Fruit fly (Drosophila melanogaster) whole organism: ENCODE measurements around the gene eIF4E7.

Experiments used
- CG8478 ChIP-seq: fragments of >200 bp; optimal IDR thresholded peaks from 2 replicates; lab custom pipeline; 2018; ENCODE audit warnings: inconsistent platforms
- Dll ChIP-seq: fragments of >200 bp; optimal IDR thresholded peaks from 2 replicates; lab custom pipeline; 2017
- EcR ChIP-seq, 2 experiments: fragments of >200 bp; optimal IDR thresholded peaks; 2 replicates each; lab custom pipeline; 2017; ENCODE audit warnings: missing biosample characterization in 2 of 2, missing genetic modification characterization in 2 of 2, missing genetic modification reagents in 2 of 2
- pan ChIP-seq: fragments of >200 bp; optimal IDR thresholded peaks from 2 replicates; lab custom pipeline; 2017
- psq ChIP-seq: fragments of >200 bp; optimal IDR thresholded peaks from 2 replicates; lab custom pipeline; 2017
- usp ChIP-seq: fragments of >200 bp; optimal IDR thresholded peaks from 2 replicates; lab custom pipeline; 2017; ENCODE audit warnings: missing biosample characterization, missing genetic modification characterization, mixed read lengths

Gene eIF4E7

DNA sequence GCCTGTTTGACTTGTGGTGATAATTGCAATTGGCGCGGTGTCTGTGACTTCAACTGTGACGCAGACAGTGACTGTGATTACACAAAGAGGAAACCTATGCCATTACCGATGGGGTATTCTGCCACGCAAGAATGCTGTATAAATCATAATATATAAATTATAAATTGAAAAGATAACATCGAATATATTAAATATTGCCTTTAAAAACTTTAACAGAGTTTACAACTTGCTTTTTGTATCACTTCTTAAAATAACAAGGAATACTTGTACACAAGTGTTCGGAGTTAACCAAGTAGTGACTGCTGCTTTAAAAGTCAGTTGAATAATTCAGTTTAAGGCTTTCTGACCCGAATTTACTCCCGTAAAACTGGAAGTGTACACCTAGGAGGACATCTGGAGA is 17.7 kb upstream of the eIF4E7 start, which contains the start of gene CG11379:
TSS of gene CG11379 (plus strand) at position 301 of the 400 bp plus-strand sequence.
- TF ChIP-seq psq (lab: Kevin White, UChicago) (no peak), pan (lab: Kevin White, UChicago) (no peak), usp (GFP tag; lab: Kevin White, UChicago) (no peak)

DNA sequence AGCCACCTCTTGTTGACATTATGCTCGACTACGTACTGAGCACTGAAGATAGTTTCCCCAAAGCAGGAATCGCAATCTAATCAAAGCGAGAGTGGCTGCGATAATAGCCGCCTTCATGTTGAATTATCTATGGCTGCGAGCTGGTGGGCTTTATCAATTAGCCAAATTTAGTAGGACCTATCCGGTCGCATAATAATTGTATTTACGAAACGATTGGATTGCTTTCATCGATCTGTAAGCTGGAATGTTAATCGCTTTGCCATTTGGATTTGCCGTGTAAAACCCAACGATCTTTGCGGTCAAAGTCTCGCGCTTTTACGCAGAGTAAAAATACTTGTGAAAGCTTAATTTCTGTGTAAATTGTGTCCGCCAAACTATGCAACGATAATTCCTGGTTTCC is 13.8 kb upstream of the eIF4E7 start, which contains the start of gene CG11384:
TSS of gene CG11384 (minus strand) at position 43 of the 400 bp plus-strand sequence.
- TF ChIP-seq pan (lab: Kevin White, UChicago) = no peak
- TF ChIP-seq Dll (lab: Kevin White, UChicago) = no peak
- no peak for TF ChIP-seq psq (lab: Kevin White, UChicago)
- no peak for TF ChIP-seq EcR (GFP tag; optimal IDR thresholded peaks at IDR 0.05; lab: Kevin White, UChicago)
- no peak for TF ChIP-seq usp (GFP tag; lab: Kevin White, UChicago)
- no peak for TF ChIP-seq CG8478 (lab: Kevin White, UChicago)

DNA sequence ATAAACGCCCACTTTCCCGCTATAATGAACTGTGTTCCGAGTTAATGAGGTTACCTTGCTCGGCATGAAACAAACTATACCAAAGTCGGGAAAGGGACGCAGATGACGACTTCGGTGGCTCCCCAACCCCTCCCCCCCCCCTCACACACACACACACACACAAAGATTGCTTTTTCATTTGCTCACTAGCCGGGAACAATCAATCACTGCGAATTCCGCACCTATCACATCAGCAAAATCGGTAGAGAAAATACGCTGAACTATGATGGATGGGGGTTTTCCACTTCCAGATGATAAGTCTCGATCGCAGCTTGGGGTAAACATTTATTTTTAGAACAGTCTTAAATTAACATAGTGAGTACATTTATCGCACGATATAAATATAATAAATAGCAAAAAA is 11.4 kb upstream of the eIF4E7 start:
- no peak for TF ChIP-seq CG8478 (lab: Kevin White, UChicago)
- TF ChIP-seq pan (lab: Kevin White, UChicago) = no peak
- no peak for TF ChIP-seq Dll (lab: Kevin White, UChicago)
- no peak for TF ChIP-seq usp (GFP tag; lab: Kevin White, UChicago)
- no peak for TF ChIP-seq EcR (GFP tag; optimal IDR thresholded peaks at IDR 0.05; lab: Kevin White, UChicago)

DNA sequence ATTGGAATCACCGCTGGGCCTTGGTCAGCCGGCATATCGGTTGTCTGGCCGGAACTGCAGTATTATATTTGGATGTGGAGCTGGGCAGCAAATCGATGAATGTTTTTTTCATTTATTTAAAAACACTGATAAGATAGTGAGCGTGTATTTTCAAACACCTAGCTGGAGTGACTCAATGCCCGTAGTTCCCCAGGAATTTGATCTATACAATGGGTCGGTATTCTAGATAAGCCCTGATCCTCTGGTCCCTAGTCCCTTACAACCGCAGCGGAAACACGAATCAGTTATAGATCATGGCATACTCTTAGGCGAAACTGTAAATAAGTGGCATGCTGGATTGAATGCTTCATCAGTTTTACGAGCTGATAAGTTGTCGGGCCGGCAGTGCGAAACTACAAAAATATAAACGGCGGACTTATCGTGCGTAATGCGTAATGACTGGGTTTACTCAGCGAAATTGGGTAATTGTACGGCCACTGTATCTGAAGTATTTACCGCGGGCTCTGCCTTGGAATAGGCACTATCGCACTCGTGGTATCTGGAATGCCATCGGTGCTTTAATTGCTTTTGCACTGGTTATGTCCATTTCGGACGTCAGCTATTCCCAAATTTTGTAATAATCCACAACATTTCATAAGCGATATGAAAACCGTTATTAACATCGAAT is 10.7 kb upstream of the eIF4E7 start:
- TF ChIP-seq usp (GFP tag; lab: Kevin White, UChicago) = no peak
- TF ChIP-seq psq (lab: Kevin White, UChicago) = no peak
- no peak for TF ChIP-seq pan (lab: Kevin White, UChicago)
- TF ChIP-seq CG8478 (lab: Kevin White, UChicago) = no peak
- no peak for TF ChIP-seq Dll (lab: Kevin White, UChicago)
- no peak for TF ChIP-seq EcR (GFP tag; optimal IDR thresholded peaks at IDR 0.05; lab: Kevin White, UChicago)

DNA sequence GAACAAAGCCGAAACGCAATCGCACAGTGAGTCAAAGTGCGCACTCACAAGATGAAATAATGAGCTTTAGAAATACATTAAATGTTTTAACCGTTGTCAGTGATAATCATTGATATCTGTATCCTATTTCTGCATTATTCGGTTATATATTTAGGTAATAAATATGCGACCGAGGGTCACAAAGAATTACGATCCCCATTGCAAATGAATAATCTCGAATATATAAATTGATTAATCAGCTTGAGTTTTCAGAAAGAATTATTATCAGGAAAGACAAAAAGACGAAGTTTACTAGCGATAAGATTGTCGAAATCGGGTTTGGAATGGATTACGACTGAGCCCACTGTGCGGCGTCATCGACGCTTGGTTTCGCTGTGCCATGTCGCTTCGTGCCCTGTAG is 8.8 kb upstream of the eIF4E7 start:
- no peak for TF ChIP-seq CG8478 (lab: Kevin White, UChicago)
- TF ChIP-seq pan (lab: Kevin White, UChicago) = no peak
- no peak for TF ChIP-seq usp (GFP tag; lab: Kevin White, UChicago)
- no peak for TF ChIP-seq psq (lab: Kevin White, UChicago)
- TF ChIP-seq EcR (GFP tag; optimal IDR thresholded peaks at IDR 0.05; lab: Kevin White, UChicago) = no peak
- TF ChIP-seq Dll (lab: Kevin White, UChicago) = no peak

DNA sequence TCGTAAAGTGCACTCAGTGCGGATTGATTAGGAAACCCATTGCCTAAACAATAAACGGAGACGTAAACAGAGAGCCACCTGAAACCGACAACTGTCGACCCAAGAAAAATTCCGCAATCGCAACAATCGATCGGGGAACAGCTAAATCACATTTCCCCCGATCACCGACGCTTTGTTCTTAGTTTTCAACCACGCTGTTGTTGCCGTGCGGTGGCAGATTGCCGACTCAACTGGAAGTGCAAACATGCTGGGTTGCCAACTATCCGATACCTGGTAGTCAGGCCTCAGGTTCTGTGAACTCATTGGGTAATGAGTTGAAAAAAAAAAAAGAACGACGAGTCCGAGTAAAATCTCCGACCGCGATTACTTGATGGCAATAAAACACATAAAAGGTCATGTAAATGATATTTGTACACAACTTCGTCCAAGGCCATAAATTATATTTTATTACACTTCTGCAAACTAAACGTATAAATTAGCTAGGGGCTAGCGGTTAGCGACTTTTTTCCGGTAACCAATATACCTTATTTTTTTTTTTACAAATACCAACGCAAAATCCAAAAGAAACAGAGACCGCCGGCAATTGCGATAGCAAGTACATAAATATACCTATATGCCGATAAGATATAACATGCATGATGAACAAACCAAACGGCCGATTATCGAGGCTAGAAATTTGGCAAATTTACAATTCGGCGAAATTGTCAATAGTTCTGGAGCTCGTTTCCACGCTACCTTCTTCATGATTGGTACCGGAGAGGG is 8.1 kb upstream of the eIF4E7 start, which contains the start of gene CG11378:
TSS of gene CG11378 (plus strand) at position 712 of the 762 bp plus-strand sequence.
- TF ChIP-seq EcR (GFP tag; optimal IDR thresholded peaks at IDR 0.05; lab: Kevin White, UChicago) (no peak), Dll (lab: Kevin White, UChicago) (no peak), psq (lab: Kevin White, UChicago) (no peak), CG8478 (lab: Kevin White, UChicago) (no peak), usp (GFP tag; lab: Kevin White, UChicago) (no peak), pan (lab: Kevin White, UChicago) (no peak)

DNA sequence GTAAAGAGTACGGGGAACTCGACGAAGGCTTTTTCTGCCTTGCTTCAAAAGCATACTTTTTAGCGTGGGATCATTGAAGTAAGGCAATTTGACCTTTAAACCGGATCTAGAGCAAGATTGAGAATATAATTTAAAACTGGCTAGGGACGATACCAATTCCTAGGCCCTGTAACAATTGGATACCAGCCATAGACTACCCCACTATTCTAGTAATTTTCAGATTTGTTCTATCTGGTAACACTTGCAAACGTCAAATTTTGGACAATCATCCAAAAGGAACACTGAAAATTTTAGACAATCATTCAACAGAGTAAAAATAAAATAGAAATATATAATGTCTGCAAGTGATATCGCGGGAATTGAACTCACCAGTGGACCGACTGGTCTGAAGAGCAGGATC is 16.8 kb downstream of the eIF4E7 start, which contains the start of gene CG14628:
TSS of gene CG14628 (plus strand) at position 301 of the 400 bp plus-strand sequence.
- no peak for TF ChIP-seq usp (GFP tag; lab: Kevin White, UChicago)
- TF ChIP-seq pan (lab: Kevin White, UChicago) = no peak
- no peak for TF ChIP-seq CG8478 (lab: Kevin White, UChicago)
- no peak for TF ChIP-seq EcR (GFP tag; optimal IDR thresholded peaks at IDR 0.05; lab: Kevin White, UChicago)
- no peak for TF ChIP-seq Dll (lab: Kevin White, UChicago)
- no peak for TF ChIP-seq psq (lab: Kevin White, UChicago)

DNA sequence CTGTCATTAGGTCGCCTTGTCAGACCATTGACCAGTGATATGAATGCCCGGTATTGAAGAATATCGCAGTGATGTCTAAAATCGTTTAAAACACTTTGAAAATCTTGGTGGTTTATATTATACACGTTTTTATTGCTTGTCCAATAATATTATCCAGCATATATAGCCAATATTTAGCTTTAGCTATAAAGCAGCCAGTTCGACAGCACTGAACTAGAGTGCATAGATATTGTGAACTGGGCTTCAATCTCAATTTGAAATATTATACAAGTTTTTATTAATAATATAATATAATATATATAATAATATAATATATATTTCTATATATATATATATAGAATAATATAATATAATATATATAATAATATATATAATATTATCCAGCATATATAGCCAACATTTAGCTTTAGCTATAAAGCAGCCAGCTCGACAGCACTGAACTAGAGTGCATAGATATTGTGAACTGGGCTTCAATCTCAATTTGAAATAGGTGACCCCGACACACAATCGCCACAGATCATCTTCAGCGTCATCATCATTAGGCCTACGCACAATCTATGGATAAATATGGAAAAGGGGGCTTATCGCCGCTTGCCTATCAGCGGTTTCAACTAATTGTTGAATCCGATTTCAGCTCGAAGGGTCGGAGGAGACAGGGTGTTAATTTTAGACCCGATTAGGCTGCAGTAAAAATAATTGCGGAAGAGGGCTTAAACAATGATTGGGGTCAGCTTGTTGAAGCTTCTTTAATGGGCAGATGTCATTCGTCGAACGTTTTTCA is 19.4 kb downstream of the eIF4E7 start:
- TF ChIP-seq psq (lab: Kevin White, UChicago) (no peak), pan (lab: Kevin White, UChicago) (no peak), CG8478 (lab: Kevin White, UChicago) (no peak), EcR (GFP tag; optimal IDR thresholded peaks at IDR 0.05; lab: Kevin White, UChicago) (no peak), usp (GFP tag; lab: Kevin White, UChicago) (no peak), Dll (lab: Kevin White, UChicago) (no peak)

DNA sequence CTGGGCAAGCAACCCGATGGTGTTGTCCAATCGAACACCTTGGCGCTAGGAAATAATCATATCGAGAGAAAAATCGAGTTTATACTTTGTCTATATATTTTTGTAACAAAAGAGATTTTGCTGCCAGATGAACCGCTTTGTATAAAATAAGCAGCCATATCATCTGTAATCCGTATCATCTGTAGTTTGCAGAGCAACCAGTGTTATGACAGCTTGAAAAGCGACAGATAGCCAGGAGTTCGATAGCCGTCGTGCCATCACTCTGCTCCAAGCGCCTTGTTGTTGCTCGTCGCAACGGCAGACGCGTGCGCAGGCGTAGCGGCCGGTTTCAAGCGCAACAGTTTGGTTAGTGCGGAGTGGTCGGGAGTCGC is 27.2 kb downstream of the eIF4E7 start:
- TF ChIP-seq Dll (lab: Kevin White, UChicago) (no peak), usp (GFP tag; lab: Kevin White, UChicago) (no peak), psq (lab: Kevin White, UChicago) (no peak)

DNA sequence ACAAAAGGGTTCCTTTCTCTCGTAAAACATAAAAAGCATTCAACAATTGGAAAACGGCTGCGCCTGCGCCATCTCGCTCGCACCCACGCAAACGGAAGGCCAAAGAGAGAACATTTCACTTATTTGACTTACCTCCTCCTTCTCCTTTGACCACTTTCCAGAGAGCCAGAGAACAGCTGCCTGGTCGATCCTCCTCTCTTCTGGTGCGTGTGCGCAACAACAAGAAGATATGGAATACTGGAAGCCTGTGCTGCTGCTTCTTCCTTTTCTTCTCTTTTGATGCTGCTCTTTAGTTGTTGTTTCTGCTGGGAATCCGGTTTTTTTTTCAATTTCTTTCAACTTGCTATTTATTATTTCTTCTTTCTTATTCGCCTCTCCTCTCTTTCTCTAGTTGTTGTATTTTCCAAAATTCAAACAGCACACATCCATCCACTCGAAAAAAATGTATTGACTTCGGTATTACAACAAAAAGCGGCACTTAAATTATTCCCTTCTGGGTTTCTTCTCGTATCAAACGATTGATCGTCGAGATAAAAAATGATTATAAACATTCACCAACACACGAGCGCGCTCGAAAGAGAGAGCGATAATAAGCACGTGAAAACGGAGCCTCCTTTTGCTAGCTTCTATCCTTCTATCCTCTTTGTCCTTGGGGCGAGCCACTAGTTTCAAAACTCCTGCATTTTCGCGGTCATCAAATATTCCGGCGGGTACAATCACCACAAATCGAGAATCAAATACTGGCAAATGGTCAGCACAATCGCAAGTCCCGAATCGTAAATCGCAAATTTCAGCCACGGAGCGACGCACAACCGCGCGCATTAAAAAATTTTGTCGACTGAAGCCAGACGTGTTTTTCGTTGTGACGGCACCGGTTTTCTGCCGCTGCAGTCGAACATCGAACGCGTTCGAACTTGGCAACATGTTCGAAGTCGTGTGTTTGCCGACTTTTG is 27.9 kb downstream of the eIF4E7 start, which contains the start of gene CG3655:
TSS of gene CG3655 (minus strand) at position 844 of the 953 bp plus-strand sequence.
- TF ChIP-seq CG8478 (lab: Kevin White, UChicago) (no peak), psq (lab: Kevin White, UChicago) (no peak), usp (GFP tag; lab: Kevin White, UChicago) (no peak), EcR (GFP tag; optimal IDR thresholded peaks at IDR 0.05; lab: Kevin White, UChicago) (no peak), pan (lab: Kevin White, UChicago) (no peak), Dll (lab: Kevin White, UChicago) (peak; percentile 19)
